Fruit fly (Drosophila melanogaster) S2 (cell line): ENCODE results near the gene Mp.

Experiments
- CG8478 ChIP-seq: fragments of >200 bp; optimal IDR thresholded peaks from 2 replicates; lab custom pipeline; 2018
- CTCF ChIP-seq, 2 experiments: fragments of >200 bp; optimal IDR thresholded peaks; 2 replicates each; lab custom pipeline; 2018

- TF ChIP-seq CTCF (optimal IDR thresholded peaks at IDR 0.05; lab: Kevin White, UChicago), result no peak
- TF ChIP-seq CG8478 (lab: Kevin White, UChicago), result no peak
Measured at dm6 chr3L:7086093-7086492, 87.5 kb downstream of the Mp start.
